Worm (Caenorhabditis elegans) whole organism, L1 larva: ENCODE data around the gene Y44A6D.5.
A peak's percentile ranks its signal among the peaks of the same experiment; 100 is the strongest.

Source experiments
- C16A3.4 ChIP-seq: fragments of 150-350 bp; optimal IDR thresholded peaks from 2 replicates; lab custom pipeline; 2014; ENCODE audit warnings: missing biosample characterization, missing genetic modification characterization
- F16B12.6 ChIP-seq: fragments of 150-350 bp; optimal IDR thresholded peaks from 2 replicates; lab custom pipeline; 2014; ENCODE audit warnings: missing biosample characterization, missing genetic modification characterization
- Y116A8C.19 ChIP-seq: sonication (generic microtip); optimal IDR thresholded peaks from 2 replicates; lab custom pipeline; 2016; ENCODE audit warnings: missing compliant biosample characterization, missing genetic modification characterization, borderline replicate concordance
- alr-1 ChIP-seq: fragments of 200-800 bp; sonication (Bioruptor generic); optimal IDR thresholded peaks from 2 replicates; lab custom pipeline; 2018; ENCODE audit warnings: borderline replicate concordance, mild to moderate bottlenecking, missing genetic modification characterization, missing compliant biosample characterization
- aly-2 ChIP-seq: fragments of 150-350 bp; optimal IDR thresholded peaks from 2 replicates; lab custom pipeline; 2014; ENCODE audit warnings: missing biosample characterization, missing genetic modification characterization
- ceh-82 ChIP-seq, 3 experiments: fragments of 150-350 bp in 1 of 3; sonication (generic microtip) in 2 of 3; optimal IDR thresholded peaks; 2 replicates each; lab custom pipeline; 2014 to 2017; ENCODE audit warnings: missing biosample characterization in 3 of 3, missing genetic modification characterization in 3 of 3
- dpl-1 ChIP-seq, 3 experiments: fragments of 150-350 bp in 2 of 3; sonication (generic microtip) in 1 of 3; optimal IDR thresholded peaks; 2 replicates each; lab custom pipeline; 2014 to 2017; ENCODE audit warnings: missing biosample characterization in 3 of 3, missing genetic modification characterization in 3 of 3, missing genetic modification reagents in 3 of 3
- dsc-1 ChIP-seq: sonication (generic microtip); optimal IDR thresholded peaks from 2 replicates; lab custom pipeline; 2016; ENCODE audit warnings: mild to moderate bottlenecking, missing genetic modification characterization, missing compliant biosample characterization
- efl-1 ChIP-seq, 4 experiments: fragments of 150-350 bp; optimal IDR thresholded peaks in 3 of 4; peaks in 1 of 4; 1 replicate in 1 of 4; 2 replicates in 3 of 4; lab custom pipeline; 2014; ENCODE audit warnings: missing biosample characterization in 2 of 4, missing genetic modification characterization in 2 of 4, missing genetic modification reagents in 2 of 4
- elt-3 ChIP-seq, 6 experiments: fragments of 150-350 bp in 1 of 6; sonication (generic microtip); optimal IDR thresholded peaks; 2 replicates each; lab custom pipeline; 2017 to 2018; ENCODE audit warnings: missing biosample characterization in 6 of 6, missing genetic modification characterization in 6 of 6, inconsistent platforms in 1 of 6
- ets-5 ChIP-seq: fragments of 200-800 bp; sonication (Bioruptor generic); IDR thresholded peaks from 2 replicates; pipeline ENCODE4 v1.3.6; 2022; ENCODE audit warnings: missing genetic modification characterization, missing compliant biosample characterization
- fkh-10 ChIP-seq: sonication (generic microtip); optimal IDR thresholded peaks from 2 replicates; lab custom pipeline; 2017; ENCODE audit warnings: missing biosample characterization, missing genetic modification reagents, missing genetic modification characterization
- fkh-8 ChIP-seq: sonication (generic microtip); optimal IDR thresholded peaks from 2 replicates; lab custom pipeline; 2016; ENCODE audit warnings: mild to moderate bottlenecking, missing genetic modification characterization, missing compliant biosample characterization
- fos-1 ChIP-seq: fragments of 150-350 bp; optimal IDR thresholded peaks from 2 replicates; lab custom pipeline; 2014; ENCODE audit warnings: missing biosample characterization, missing genetic modification characterization
- grh-1 ChIP-seq: fragments of 200-800 bp; sonication (Bioruptor generic); IDR thresholded peaks from 2 replicates; pipeline ENCODE4 v1.3.6; 2022; ENCODE audit warnings: missing genetic modification reagents, missing genetic modification characterization, missing compliant biosample characterization
- irx-1 ChIP-seq: sonication (generic microtip); optimal IDR thresholded peaks from 2 replicates; lab custom pipeline; 2016; ENCODE audit warnings: missing genetic modification characterization, missing compliant biosample characterization
- isw-1 ChIP-seq: fragments of 200-800 bp; sonication (Bioruptor generic); IDR thresholded peaks from 2 replicates; pipeline ENCODE4 v1.3.6; 2022; ENCODE audit warnings: missing genetic modification characterization, missing compliant biosample characterization
- jun-1 ChIP-seq: fragments of 150-350 bp; optimal IDR thresholded peaks from 2 replicates; lab custom pipeline; 2014; ENCODE audit warnings: missing biosample characterization, missing genetic modification reagents, missing genetic modification characterization
- lin-13 ChIP-seq: fragments of 150-350 bp; optimal IDR thresholded peaks from 2 replicates; lab custom pipeline; 2014; ENCODE audit warnings: missing biosample characterization, missing genetic modification reagents, missing genetic modification characterization
- lin-14 ChIP-seq: fragments of 200-800 bp; sonication (Bioruptor generic); optimal IDR thresholded peaks from 2 replicates; lab custom pipeline; 2018; ENCODE audit warnings: mild to moderate bottlenecking, missing genetic modification characterization, moderate library complexity, missing compliant biosample characterization
- lin-15B ChIP-seq: fragments of 150-350 bp; sonication (generic microtip); optimal IDR thresholded peaks from 3 replicates; lab custom pipeline; 2014; ENCODE audit warnings: missing biosample characterization, missing genetic modification characterization
- lin-35 ChIP-seq, 2 experiments: fragments of 150-350 bp; optimal IDR thresholded peaks; 2 replicates each; lab custom pipeline; 2014; ENCODE audit warnings: missing biosample characterization in 2 of 2, missing genetic modification characterization in 2 of 2, missing genetic modification reagents in 2 of 2
- lir-3 ChIP-seq: sonication (generic microtip); optimal IDR thresholded peaks from 2 replicates; lab custom pipeline; 2016; ENCODE audit warnings: mild to moderate bottlenecking, missing genetic modification characterization, moderate library complexity, missing compliant biosample characterization; ENCODE audit not compliant: poor library complexity
- lsy-2 ChIP-seq, 2 experiments: fragments of 150-350 bp; optimal IDR thresholded peaks; 2 replicates each; lab custom pipeline; 2014; ENCODE audit warnings: missing biosample characterization in 2 of 2, missing genetic modification characterization in 2 of 2
- mab-9 ChIP-seq: fragments of 200-800 bp; sonication (Bioruptor generic); IDR thresholded peaks from 2 replicates; pipeline ENCODE4 v1.3.6; 2022; ENCODE audit warnings: missing genetic modification reagents, missing genetic modification characterization, missing compliant biosample characterization
- mef-2 ChIP-seq: fragments of 150-350 bp; optimal IDR thresholded peaks from 2 replicates; lab custom pipeline; 2014; ENCODE audit warnings: missing biosample characterization, missing genetic modification characterization
- mep-1 ChIP-seq: fragments of 150-350 bp; optimal IDR thresholded peaks from 2 replicates; lab custom pipeline; 2014; ENCODE audit warnings: missing biosample characterization, missing genetic modification characterization
- nhr-11 ChIP-seq: fragments of 150-350 bp; optimal IDR thresholded peaks from 2 replicates; lab custom pipeline; 2014; ENCODE audit warnings: missing biosample characterization, missing genetic modification characterization
- nhr-19 ChIP-seq: fragments of 200-800 bp; sonication (Bioruptor generic); conservative IDR thresholded peaks from 2 replicates; pipeline ENCODE4 v1.3.6; 2022; ENCODE audit warnings: missing genetic modification characterization, missing compliant biosample characterization
- nhr-20 ChIP-seq: sonication (generic microtip); optimal IDR thresholded peaks from 2 replicates; lab custom pipeline; 2016; ENCODE audit warnings: mild to moderate bottlenecking, missing genetic modification characterization, missing compliant biosample characterization
- nhr-47 ChIP-seq: sonication (generic microtip); optimal IDR thresholded peaks from 2 replicates; lab custom pipeline; 2016; ENCODE audit warnings: mild to moderate bottlenecking, missing genetic modification characterization, moderate library complexity, missing compliant biosample characterization
- nhr-76 ChIP-seq: sonication (generic microtip); optimal IDR thresholded peaks from 2 replicates; lab custom pipeline; 2017; ENCODE audit warnings: missing biosample characterization, missing genetic modification characterization
- nhr-84 ChIP-seq: sonication (generic microtip); optimal IDR thresholded peaks from 2 replicates; lab custom pipeline; 2017; ENCODE audit warnings: missing biosample characterization, missing genetic modification characterization
- nhr-90 ChIP-seq: sonication (generic microtip); optimal IDR thresholded peaks from 2 replicates; lab custom pipeline; 2016; ENCODE audit warnings: mild to moderate bottlenecking, missing genetic modification characterization, missing compliant biosample characterization; ENCODE audit not compliant: poor library complexity
- pax-3 ChIP-seq: fragments of 200-800 bp; sonication (Bioruptor generic); optimal IDR thresholded peaks from 2 replicates; lab custom pipeline; 2018; ENCODE audit warnings: mild to moderate bottlenecking, missing genetic modification characterization, moderate library complexity, missing compliant biosample characterization
- pqm-1 ChIP-seq: sonication (generic microtip); optimal IDR thresholded peaks from 3 replicates; lab custom pipeline; 2017; ENCODE audit warnings: missing biosample characterization, missing genetic modification characterization
- rnt-1 ChIP-seq: sonication (generic microtip); optimal IDR thresholded peaks from 2 replicates; lab custom pipeline; 2016; ENCODE audit warnings: mild to moderate bottlenecking, missing genetic modification characterization, moderate library complexity, missing compliant biosample characterization
- skn-1 ChIP-seq: fragments of 150-350 bp; optimal IDR thresholded peaks from 2 replicates; lab custom pipeline; 2014; ENCODE audit warnings: missing biosample characterization, missing genetic modification characterization
- snpc-4 ChIP-seq: fragments of 150-350 bp; optimal IDR thresholded peaks from 2 replicates; lab custom pipeline; 2014; ENCODE audit warnings: missing biosample characterization, missing genetic modification characterization
- snu-23 ChIP-seq: sonication (generic microtip); optimal IDR thresholded peaks from 2 replicates; lab custom pipeline; 2016; ENCODE audit warnings: missing genetic modification characterization, missing compliant biosample characterization
- sup-37 ChIP-seq: fragments of 200-800 bp; sonication (Bioruptor generic); optimal IDR thresholded peaks from 2 replicates; lab custom pipeline; 2018; ENCODE audit warnings: mild to moderate bottlenecking, missing genetic modification characterization, missing compliant biosample characterization
- swsn-7 ChIP-seq: sonication (generic microtip); optimal IDR thresholded peaks from 2 replicates; lab custom pipeline; 2016; ENCODE audit warnings: missing genetic modification characterization, missing compliant biosample characterization
- tbx-2 ChIP-seq: sonication (generic microtip); optimal IDR thresholded peaks from 2 replicates; lab custom pipeline; 2016; ENCODE audit warnings: missing genetic modification characterization, missing compliant biosample characterization
- unc-130 ChIP-seq: fragments of 150-350 bp; optimal IDR thresholded peaks from 2 replicates; lab custom pipeline; 2017; ENCODE audit warnings: missing biosample characterization, missing genetic modification characterization, inconsistent platforms
- unc-86 ChIP-seq: sonication (generic microtip); optimal IDR thresholded peaks from 2 replicates; lab custom pipeline; 2016; ENCODE audit warnings: missing genetic modification characterization, missing compliant biosample characterization
- zag-1 ChIP-seq: fragments of 150-350 bp; optimal IDR thresholded peaks from 2 replicates; lab custom pipeline; 2014; ENCODE audit warnings: missing biosample characterization, missing genetic modification characterization
- zip-4 ChIP-seq: fragments of 200-800 bp; sonication (Bioruptor generic); optimal IDR thresholded peaks from 2 replicates; lab custom pipeline; 2018; ENCODE audit warnings: mild to moderate bottlenecking, missing genetic modification characterization, moderate library complexity, missing compliant biosample characterization

Gene Y44A6D.5

DNA sequence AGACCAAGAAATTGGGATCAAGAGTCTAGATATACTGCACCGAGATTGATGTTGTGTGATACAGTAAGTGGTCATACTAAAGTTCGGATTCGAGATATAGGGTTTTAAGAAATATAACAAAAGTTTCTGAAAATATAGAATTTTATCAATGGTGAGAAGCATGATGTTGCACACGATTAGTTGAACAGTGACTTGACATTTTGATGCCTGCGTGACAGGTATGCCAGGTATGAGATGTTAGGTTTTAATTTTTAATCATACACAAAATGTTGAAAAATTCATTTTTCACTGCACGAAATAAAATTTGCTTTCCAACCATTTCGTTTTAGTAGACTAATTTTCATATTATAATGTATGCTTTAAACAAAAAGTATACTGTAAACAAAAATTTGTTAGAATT, 27.6 kb upstream of the Y44A6D.5 start:
- TF ChIP-seq nhr-76 = no peak
- no peak for TF ChIP-seq nhr-19
- TF ChIP-seq skn-1 (tag; lab: Kevin White, UChicago) = no peak
- TF ChIP-seq elt-3 (tag; optimal IDR thresholded peaks at IDR 0.05; lab: Kevin White, UChicago) = no peak
- TF ChIP-seq zip-4 (GFP tag; lab: Kevin White, UChicago) = no peak
- no peak for TF ChIP-seq grh-1
- no peak for TF ChIP-seq jun-1
- no peak for TF ChIP-seq swsn-7 (tag; lab: Kevin White, UChicago)
- TF ChIP-seq pax-3 (tag; lab: Kevin White, UChicago) = no peak
- no peak for TF ChIP-seq nhr-11 (tag; lab: Kevin White, UChicago)

DNA sequence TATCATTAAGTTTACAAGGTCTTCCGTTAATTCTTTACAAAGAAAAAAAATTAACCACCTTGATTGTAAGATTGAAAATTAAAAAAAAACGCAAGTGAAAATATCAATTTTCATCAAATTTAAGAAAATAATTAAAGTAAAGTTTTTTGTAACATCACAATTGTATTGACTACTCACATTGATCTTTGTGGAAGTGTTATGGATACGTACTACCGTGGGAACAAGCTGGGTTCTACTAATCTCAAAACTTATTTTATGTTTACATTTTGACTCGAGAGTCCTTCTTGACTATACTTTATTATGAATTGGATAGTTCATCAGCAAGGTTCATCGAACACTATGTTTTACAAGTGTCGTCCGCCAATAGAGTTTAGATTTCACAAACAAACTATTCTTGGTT, 26.7 kb upstream of the Y44A6D.5 start, which contains the start of gene num-1:
num-1 (plus strand) TSS at position 301 of the 400 bp plus-strand sequence.
- no peak for TF ChIP-seq grh-1
- TF ChIP-seq mef-2 (tag; lab: Kevin White, UChicago) = no peak
- no peak for TF ChIP-seq ets-5 (GFP tag; lab: Robert Waterston, UW)
- TF ChIP-seq C16A3.4 (tag; lab: Kevin White, UChicago) = no peak
- TF ChIP-seq sup-37 = no peak
- no peak for TF ChIP-seq irx-1 (tag; lab: Kevin White, UChicago)
- no peak for TF ChIP-seq mep-1
- no peak for TF ChIP-seq pqm-1
- no peak for TF ChIP-seq nhr-84 (tag; lab: Kevin White, UChicago)
- TF ChIP-seq nhr-11 (tag; lab: Kevin White, UChicago) = no peak
- TF ChIP-seq fkh-8 (tag; lab: Kevin White, UChicago) = no peak
- TF ChIP-seq tbx-2 (tag; lab: Kevin White, UChicago) = no peak
- TF ChIP-seq jun-1 = no peak
- no peak for TF ChIP-seq nhr-90 (tag; lab: Kevin White, UChicago)
- TF ChIP-seq aly-2 (tag; lab: Kevin White, UChicago) = no peak
- no peak for TF ChIP-seq lir-3 (tag; lab: Kevin White, UChicago)
- TF ChIP-seq fos-1 (tag; lab: Kevin White, UChicago) = no peak

DNA sequence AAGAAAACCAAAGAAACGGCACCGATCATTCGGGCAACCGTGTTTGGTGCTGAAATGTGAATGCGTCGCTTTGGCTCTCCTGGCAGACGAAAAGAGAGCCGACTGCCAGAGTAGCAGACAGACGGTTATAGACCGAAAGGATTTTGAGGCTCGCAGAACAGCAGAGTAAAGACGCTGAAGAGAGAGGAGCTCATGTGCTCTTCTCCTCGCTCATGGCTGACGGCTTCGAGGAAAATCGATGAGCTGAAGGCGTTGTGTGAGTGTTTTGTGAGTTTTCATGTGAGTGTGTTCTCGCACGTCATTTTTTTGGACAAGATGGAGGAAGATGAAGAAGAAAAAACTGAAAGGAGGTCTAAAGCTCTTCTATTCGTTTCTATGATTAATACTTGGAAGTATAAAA, 26.0 kb upstream of the Y44A6D.5 start, which contains the start of gene sbt-1:
sbt-1 (minus strand) TSS at position 62 of the 400 bp plus-strand sequence.
- TF ChIP-seq lin-14 (GFP tag; lab: Kevin White, UChicago) (peak; percentile 90), dsc-1 (peak; percentile 38), skn-1 (tag; lab: Kevin White, UChicago) (peak; percentile 11), fkh-10 (GFP tag; lab: Kevin White, UChicago) (peak; percentile 75), unc-86 (tag; lab: Kevin White, UChicago) (peak; percentile 86), lin-35 (GFP tag; optimal IDR thresholded peaks at IDR 0.05; lab: Kevin White, UChicago) (peak in 1 of 2 experiments; percentile 63), nhr-19 (peak; percentile 12; the same call in 1 of the 2 replicates), lir-3 (tag; lab: Kevin White, UChicago) (peak; percentile 0), efl-1 (optimal IDR thresholded peaks at IDR 0.05; lab: Kevin White, UChicago) (peak; percentile 49 to 64), efl-1 (GFP tag; optimal IDR thresholded peaks at IDR 0.05 in 1 of 2; lab: Kevin White, UChicago) (peak in 1 of 2 experiments; percentile 7), pax-3 (tag; lab: Kevin White, UChicago) (peak; percentile 62), F16B12.6 (tag; lab: Kevin White, UChicago) (peak; percentile 2), ceh-82 (tag; optimal IDR thresholded peaks at IDR 0.05; lab: Kevin White, UChicago) (peak; percentile 58 to 85 (median 61)), tbx-2 (tag; lab: Kevin White, UChicago) (peak; percentile 63), zip-4 (GFP tag; lab: Kevin White, UChicago) (no peak), dpl-1 (GFP tag; optimal IDR thresholded peaks at IDR 0.05; lab: Kevin White, UChicago) (peak in 2 of 3 experiments; percentile 22 to 38), snpc-4 (tag; lab: Kevin White, UChicago) (peak; percentile 18), lin-15B (tag; lab: Kevin White, UChicago) (peak; percentile 23), Y116A8C.19 (tag; lab: Kevin White, UChicago) (no peak), unc-130 (tag; lab: Kevin White, UChicago) (no peak), alr-1 (no peak), zag-1 (tag; lab: Kevin White, UChicago) (peak; percentile 2), snu-23 (GFP tag; lab: Kevin White, UChicago) (peak; percentile 64), lin-13 (GFP tag; lab: Kevin White, UChicago) (peak; percentile 27), aly-2 (tag; lab: Kevin White, UChicago) (peak; percentile 2), swsn-7 (tag; lab: Kevin White, UChicago) (peak; percentile 78), jun-1 (peak; percentile 11), mep-1 (peak; percentile 58), nhr-47 (tag; lab: Kevin White, UChicago) (peak; percentile 78), mab-9 (GFP tag; lab: Robert Waterston, UW) (no peak), nhr-20 (tag; lab: Kevin White, UChicago) (peak; percentile 5), isw-1 (peak; percentile 69), rnt-1 (no peak), lsy-2 (tag; optimal IDR thresholded peaks at IDR 0.05; lab: Kevin White, UChicago) (peak; percentile 46 to 79)
